Fruit fly (Drosophila melanogaster): ENCODE data around the gene CG3961.

CG3961 gene

DNA sequence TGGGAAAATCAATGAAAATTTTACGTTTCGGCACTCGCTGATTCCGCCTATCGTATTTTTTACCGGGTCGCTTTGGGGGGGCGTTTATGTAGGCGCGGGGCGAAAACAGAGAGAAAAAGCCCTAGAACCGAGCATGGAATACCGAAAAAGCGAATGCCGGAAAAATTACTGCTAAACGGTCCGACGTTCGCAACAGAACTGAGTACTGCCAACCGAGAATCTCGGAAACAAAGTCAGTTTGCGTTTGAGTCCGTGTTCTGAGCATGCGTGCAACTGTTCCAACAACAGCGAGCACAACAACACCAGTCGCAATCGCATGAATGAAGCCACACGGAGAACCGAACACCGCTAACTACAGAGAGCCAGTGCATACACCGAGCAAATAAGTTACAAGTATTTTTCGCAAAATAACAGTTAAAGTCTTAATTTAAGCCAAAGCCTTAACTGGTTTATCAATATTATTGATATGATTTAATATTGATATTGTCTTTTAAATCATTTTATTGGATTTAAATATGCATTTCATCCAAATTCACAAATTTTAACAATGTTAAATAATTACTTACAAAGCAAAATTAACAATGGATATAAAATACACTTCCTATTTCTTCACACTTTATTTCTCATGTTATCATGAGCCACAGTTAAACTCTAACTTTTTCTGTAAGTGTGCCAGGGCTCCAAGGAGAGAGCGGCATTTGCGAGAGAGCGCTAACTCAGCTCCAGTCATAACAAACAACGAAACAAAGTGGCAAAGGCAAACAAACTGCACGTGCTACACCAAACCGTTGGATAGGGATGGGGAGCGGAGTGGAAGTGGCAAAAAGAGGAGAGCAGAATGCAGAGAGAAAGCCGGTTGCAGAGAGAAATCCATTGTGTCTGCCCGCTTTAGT lies at the start of gene CG3961 (continued):
- no peak; the same call in 2 of the 3 replicates for TF ChIP-seq C15 (GFP tag; IDR thresholded peaks at IDR 0.05)
- no peak for TF ChIP-seq CG2129 (GFP tag; IDR thresholded peaks at IDR 0.05; ENCODE audit: partially characterized antibody)
- TF ChIP-seq CG8281 (tag; optimal IDR thresholded peaks at IDR 0.05), result peak; percentile 91
- no peak for TF ChIP-seq cad (GFP tag; optimal IDR thresholded peaks at IDR 0.05)
- peak; percentile 97 for TF ChIP-seq Abd-B (GFP tag; optimal IDR thresholded peaks at IDR 0.05)
- TF ChIP-seq inv (GFP tag; IDR thresholded peaks at IDR 0.05; ENCODE audit: partially characterized antibody), result no peak
- peak; percentile 94 for TF ChIP-seq CG3065 (GFP tag; optimal IDR thresholded peaks at IDR 0.05)
- TF ChIP-seq Lim3 (GFP tag; IDR thresholded peaks at IDR 0.05), result no peak; the same call in 1 of the 2 replicates
- 0 out of 3 replicates have a peak, but pooled peaks have one; percentile 10 for TF ChIP-seq z (GFP tag; IDR thresholded peaks at IDR 0.05)
- TF ChIP-seq CG33557 (GFP tag; optimal IDR thresholded peaks at IDR 0.05), result peak; percentile 98
- TF ChIP-seq H15 (GFP tag; IDR thresholded peaks at IDR 0.05), result peak; percentile 80
- TF ChIP-seq CG6654 (GFP tag; optimal IDR thresholded peaks at IDR 0.05), result peak; percentile 89
- peak; percentile 49 for TF ChIP-seq btn (GFP tag; optimal IDR thresholded peaks at IDR 0.05)
- TF ChIP-seq lola (GFP tag; optimal IDR thresholded peaks at IDR 0.05), result peak in 1 of 3 experiments; percentile 100
- TF ChIP-seq CG14050 (GFP tag; IDR thresholded peaks at IDR 0.05), result peak; percentile 83
- TF ChIP-seq kah (GFP tag; optimal IDR thresholded peaks at IDR 0.05), result peak; percentile 94
- TF ChIP-seq ind (GFP tag; optimal IDR thresholded peaks at IDR 0.05), result peak; percentile 96
- peak; percentile 96 for TF ChIP-seq CG5245 (GFP tag; optimal IDR thresholded peaks at IDR 0.05)
- peak; percentile 96 for TF ChIP-seq ATbp (GFP tag; optimal IDR thresholded peaks at IDR 0.05)
- TF ChIP-seq Hr78 (GFP tag; optimal IDR thresholded peaks at IDR 0.05), result peak in 1 of 2 experiments; percentile 96
- TF ChIP-seq Ada2b (GFP tag; IDR thresholded peaks at IDR 0.05), result peak; percentile 80
- TF ChIP-seq en (GFP tag; optimal IDR thresholded peaks at IDR 0.05), result peak; percentile 34
- TF ChIP-seq gcm (GFP tag; optimal IDR thresholded peaks at IDR 0.05), result peak; percentile 99
- TF ChIP-seq Optix (GFP tag; IDR thresholded peaks at IDR 0.05), result no peak
- 0 out of 2 replicates have a peak, but pooled peaks have one; percentile 6 for TF ChIP-seq cas (GFP tag; IDR thresholded peaks at IDR 0.05)
- peak; percentile 93 for TF ChIP-seq Med (GFP tag)
- TF ChIP-seq Meics (GFP tag; optimal IDR thresholded peaks at IDR 0.05), result peak; percentile 95
- TF ChIP-seq hbn (GFP tag; IDR thresholded peaks at IDR 0.05; ENCODE audit: partially characterized antibody), result no peak
- peak; percentile 52; the same call in 1 of the 2 replicates for TF ChIP-seq bowl (GFP tag; IDR thresholded peaks at IDR 0.05)
- TF ChIP-seq GATAe (GFP tag; conservative IDR thresholded peaks at IDR 0.05), result peak; percentile 66
- no peak for TF ChIP-seq aop (GFP tag; IDR thresholded peaks at IDR 0.05)
- no peak for TF ChIP-seq CG1832 (GFP tag; optimal IDR thresholded peaks at IDR 0.05)
- TF ChIP-seq sima (GFP tag; optimal IDR thresholded peaks at IDR 0.05), result peak; percentile 30
- peak; percentile 91 for TF ChIP-seq CG17186 (GFP tag; optimal IDR thresholded peaks at IDR 0.05)
- TF ChIP-seq jumu (GFP tag; optimal IDR thresholded peaks at IDR 0.05), result peak; percentile 75
- peak; percentile 98 for TF ChIP-seq Spps (tag; optimal IDR thresholded peaks at IDR 0.05)
- peak; percentile 80 for TF ChIP-seq NC2α (GFP tag; optimal IDR thresholded peaks at IDR 0.05)
- peak; percentile 95 for TF ChIP-seq CG3281 (GFP tag; optimal IDR thresholded peaks at IDR 0.05)
- TF ChIP-seq CG4854 (GFP tag; optimal IDR thresholded peaks at IDR 0.05), result peak; percentile 84
- peak; percentile 90; the same call in 1 of the 3 replicates for TF ChIP-seq CG3726 (GFP tag; IDR thresholded peaks at IDR 0.05)
- peak; percentile 84; the same call in 1 of the 3 replicates for TF ChIP-seq Mrtf (GFP tag; IDR thresholded peaks at IDR 0.05)
- TF ChIP-seq CG7271 (tag; optimal IDR thresholded peaks at IDR 0.05), result peak; percentile 57
- no peak; the same call in 1 of the 2 replicates for TF ChIP-seq Bgb (GFP tag; IDR thresholded peaks at IDR 0.05; ENCODE audit: partially characterized antibody)
- TF ChIP-seq Usf (GFP tag; optimal IDR thresholded peaks at IDR 0.05), result peak; percentile 91
- TF ChIP-seq CG9727 (GFP tag; optimal IDR thresholded peaks at IDR 0.05), result peak; percentile 100
- no peak for TF ChIP-seq mld (GFP tag; IDR thresholded peaks at IDR 0.05; ENCODE audit: partially characterized antibody)
- peak; percentile 83 for TF ChIP-seq onecut (GFP tag; IDR thresholded peaks at IDR 0.05)

All from whole organism, embryonic.